Worm (Caenorhabditis elegans) whole organism, L4 larva: ENCODE data around the gene srxa-6.

ENCODE experiments used
- dve-1 ChIP-seq: sonication (generic microtip); optimal IDR thresholded peaks from 2 replicates; lab custom pipeline; 2017; ENCODE audit warnings: antibody characterized with exemption, mild to moderate bottlenecking, missing genetic modification characterization, missing compliant biosample characterization; ENCODE audit not compliant: insufficient read depth
- lir-3 ChIP-seq: sonication (generic microtip); optimal IDR thresholded peaks from 2 replicates; lab custom pipeline; 2016; ENCODE audit warnings: mild to moderate bottlenecking, missing genetic modification characterization, missing compliant biosample characterization
- nhr-11 ChIP-seq: fragments of 150-350 bp; optimal IDR thresholded peaks from 2 replicates; lab custom pipeline; 2014; ENCODE audit warnings: missing biosample characterization, missing genetic modification characterization
- nhr-77 ChIP-seq: fragments of 150-350 bp; optimal IDR thresholded peaks from 2 replicates; lab custom pipeline; 2014; ENCODE audit warnings: missing biosample characterization, missing genetic modification characterization
- ztf-11 ChIP-seq: fragments of 150-350 bp; optimal IDR thresholded peaks from 2 replicates; lab custom pipeline; 2014; ENCODE audit warnings: missing biosample characterization, missing genetic modification characterization

DNA sequence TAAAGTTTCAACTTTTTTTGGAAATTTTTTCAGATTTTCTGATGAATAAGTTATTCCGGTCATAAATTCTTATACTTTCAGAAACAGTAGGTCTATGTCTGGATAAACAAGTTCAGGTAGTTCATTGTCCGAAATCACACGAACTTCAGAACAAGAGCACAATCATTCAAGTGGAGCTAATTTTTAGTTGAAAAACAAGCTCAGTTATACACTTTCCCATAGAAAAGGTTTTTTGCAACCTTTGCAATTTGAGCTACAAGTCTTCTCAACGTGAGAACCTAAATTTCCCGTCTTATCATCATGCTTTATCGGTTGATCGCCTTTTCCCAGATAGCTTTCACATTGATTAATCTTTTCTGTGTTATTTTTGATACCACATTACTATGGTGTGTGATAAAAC is 3.0 kb upstream of the srxa-6 start, which contains the start of gene srxa-1:
- no peak for TF ChIP-seq nhr-77 (tag; lab: Kevin White, UChicago)
- no peak for TF ChIP-seq dve-1 (tag; lab: Kevin White, UChicago)
- TF ChIP-seq ztf-11 = no peak
- no peak for TF ChIP-seq nhr-11 (tag; lab: Kevin White, UChicago)
- TF ChIP-seq lir-3 = no peak
